Worm (Caenorhabditis elegans) whole organism, midembryonic: ENCODE data around the gene B0554.4.

Experiments
- T22C8.4 ChIP-seq: fragments of 200-800 bp; sonication (Bioruptor generic); IDR thresholded peaks from 2 replicates; pipeline ENCODE4 v1.3.6; 2022; ENCODE audit warnings: missing genetic modification characterization, missing compliant biosample characterization
- flt-1 ChIP-seq: fragments of 200-800 bp; sonication (Bioruptor generic); IDR thresholded peaks from 2 replicates; pipeline ENCODE4 v1.3.6; 2022; ENCODE audit warnings: missing genetic modification characterization, missing compliant biosample characterization
- klf-2 ChIP-seq: fragments of 200-800 bp; sonication (Bioruptor generic); conservative IDR thresholded peaks from 2 replicates; pipeline ENCODE4 v1.3.6; 2022; ENCODE audit warnings: missing genetic modification reagents, missing genetic modification characterization, missing compliant biosample characterization
- med-1 ChIP-seq: sonication (generic microtip); optimal IDR thresholded peaks from 2 replicates; lab custom pipeline; 2017; ENCODE audit warnings: missing genetic modification characterization, mild to moderate bottlenecking, missing compliant biosample characterization, antibody characterized with exemption, missing genetic modification reagents; ENCODE audit not compliant: insufficient read depth
- ref-1 ChIP-seq: fragments of 200-800 bp; sonication (Bioruptor generic); conservative IDR thresholded peaks from 2 replicates; pipeline ENCODE4 v1.3.6; 2022; ENCODE audit warnings: missing genetic modification reagents, missing genetic modification characterization, missing compliant biosample characterization
- tab-1 ChIP-seq: fragments of 200-800 bp; sonication (Bioruptor generic); IDR thresholded peaks from 2 replicates; pipeline ENCODE4 v1.3.6; 2022; ENCODE audit warnings: missing genetic modification characterization, missing compliant biosample characterization
- ztf-23 ChIP-seq: fragments of 200-800 bp; sonication (Bioruptor generic); IDR thresholded peaks from 2 replicates; pipeline ENCODE4 v1.3.6; 2022; ENCODE audit warnings: missing genetic modification reagents, missing genetic modification characterization, missing compliant biosample characterization
- ztf-29 ChIP-seq: fragments of 200-800 bp; sonication (Bioruptor generic); IDR thresholded peaks from 2 replicates; pipeline ENCODE4 v1.3.6; 2022; ENCODE audit warnings: missing genetic modification reagents, missing genetic modification characterization, missing compliant biosample characterization

DNA sequence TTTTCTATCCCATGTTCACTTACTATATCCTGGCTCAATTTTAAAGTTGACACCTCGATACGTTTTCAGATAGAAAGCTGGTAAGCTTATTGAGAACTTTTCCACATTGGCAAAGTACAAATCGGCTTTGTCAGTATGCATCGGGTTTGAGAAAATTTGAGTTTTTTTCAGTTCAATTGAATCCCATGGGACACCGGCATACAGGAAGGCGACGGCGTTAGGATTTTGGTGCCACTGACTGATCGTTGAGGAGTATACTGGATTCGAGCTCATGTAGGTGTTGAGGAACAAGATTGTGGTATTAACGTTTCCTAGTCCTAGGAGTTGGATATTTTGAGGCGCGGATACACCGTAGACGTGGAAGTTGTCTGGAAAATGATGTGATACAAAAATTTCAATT, 16.1 kb upstream of the B0554.4 start:
- TF ChIP-seq klf-2 (GFP tag; lab: Robert Waterston, UW) (no peak), T22C8.4 (GFP tag; lab: Robert Waterston, UW) (no peak), med-1 (GFP tag; lab: Kevin White, UChicago) (no peak), ztf-23 (GFP tag; lab: Robert Waterston, UW) (no peak), flt-1 (GFP tag; lab: Robert Waterston, UW) (no peak), ztf-29 (GFP tag; lab: Robert Waterston, UW) (no peak), tab-1 (GFP tag; lab: Robert Waterston, UW) (no peak), ref-1 (GFP tag; lab: Robert Waterston, UW) (no peak)
